Fruit fly (Drosophila melanogaster): ENCODE measurements around the gene Lint-O.
A peak's percentile ranks its signal among the peaks of the same experiment; 100 is the strongest.

The Lint-O gene

dm6 chrX:2743020-2743419 is 44.5 kb downstream of the Lint-O start (continued):
- TF ChIP-seq CG12659 (GFP tag; optimal IDR thresholded peaks at IDR 0.05): peak; percentile 86
- TF ChIP-seq CG2199 (GFP tag; IDR thresholded peaks at IDR 0.05): no peak
- peak; percentile 82 for TF ChIP-seq GATAe (GFP tag; conservative IDR thresholded peaks at IDR 0.05)
- no peak for TF ChIP-seq inv (GFP tag; IDR thresholded peaks at IDR 0.05; ENCODE audit: partially characterized antibody)
- TF ChIP-seq salm (tag; optimal IDR thresholded peaks at IDR 0.05): peak; percentile 4
- TF ChIP-seq rib (GFP tag; IDR thresholded peaks at IDR 0.05): peak; percentile 89
- peak; percentile 87 for TF ChIP-seq Meics (GFP tag; optimal IDR thresholded peaks at IDR 0.05)
- TF ChIP-seq CG14965 (GFP tag; optimal IDR thresholded peaks at IDR 0.05; ENCODE audit: borderline replicate concordance): no peak
- TF ChIP-seq Pdp1 (GFP tag; optimal IDR thresholded peaks at IDR 0.05): peak; percentile 77 to 82
- peak; percentile 94 for TF ChIP-seq CG14441 (GFP tag; IDR thresholded peaks at IDR 0.05)
- TF ChIP-seq hb (GFP tag; IDR thresholded peaks at IDR 0.05; ENCODE audit: partially characterized antibody): 0 out of 3 replicates have a peak, but pooled peaks have one; percentile 24
- no peak for TF ChIP-seq CG31365 (tag; optimal IDR thresholded peaks at IDR 0.05)
- no peak for TF ChIP-seq CG10565 (GFP tag; optimal IDR thresholded peaks at IDR 0.05)
- no peak for TF ChIP-seq CG15479 (GFP tag; optimal IDR thresholded peaks at IDR 0.05)
- TF ChIP-seq dimm (GFP tag; IDR thresholded peaks at IDR 0.05): peak; percentile 74
- peak; percentile 83 for TF ChIP-seq ERR (GFP tag; optimal IDR thresholded peaks at IDR 0.05)
- peak; percentile 72 for TF ChIP-seq schlank (tag; optimal IDR thresholded peaks at IDR 0.05)
- peak; percentile 85 for TF ChIP-seq Mrtf (GFP tag; IDR thresholded peaks at IDR 0.05)
- no peak for TF ChIP-seq CG17802 (tag; optimal IDR thresholded peaks at IDR 0.05)
- no peak for TF ChIP-seq CG10431 (GFP tag; optimal IDR thresholded peaks at IDR 0.05)
- TF ChIP-seq pum (GFP tag; optimal IDR thresholded peaks at IDR 0.05): peak; percentile 50
- TF ChIP-seq ham (GFP tag; IDR thresholded peaks at IDR 0.05): peak; percentile 75; the same call in 1 of the 2 replicates
- TF ChIP-seq vfl (GFP tag; optimal IDR thresholded peaks at IDR 0.05): peak; percentile 87
- TF ChIP-seq Asciz (GFP tag; optimal IDR thresholded peaks at IDR 0.05): peak; percentile 47
- peak; percentile 41 for TF ChIP-seq HmgD (GFP tag; optimal IDR thresholded peaks at IDR 0.05)
- TF ChIP-seq nmo (GFP tag; optimal IDR thresholded peaks at IDR 0.05): peak; percentile 62
- TF ChIP-seq CG12236 (GFP tag; optimal IDR thresholded peaks at IDR 0.05): peak; percentile 20
- no peak for TF ChIP-seq CG6765 (GFP tag; optimal IDR thresholded peaks at IDR 0.05)
- TF ChIP-seq al (GFP tag; IDR thresholded peaks at IDR 0.05): peak; percentile 86
- peak; percentile 52 for TF ChIP-seq phol (tag; optimal IDR thresholded peaks at IDR 0.05)
- peak; percentile 20 for TF ChIP-seq CG1603 (tag; optimal IDR thresholded peaks at IDR 0.05)

dm6 chrX:2743601-2744000 is 45.1 kb downstream of the Lint-O start:
- TF ChIP-seq Drgx (GFP tag; IDR thresholded peaks at IDR 0.05) (no peak), Trl (optimal IDR thresholded peaks at IDR 0.05) (peak; percentile 49 to 85), Trl (GFP tag; optimal IDR thresholded peaks at IDR 0.05) (no peak), tup (GFP tag; optimal IDR thresholded peaks at IDR 0.05) (no peak), CG16813 (GFP tag; IDR thresholded peaks at IDR 0.05; ENCODE audit: partially characterized antibody) (no peak), BEAF-32 (GFP tag; optimal IDR thresholded peaks at IDR 0.05) (no peak), CG15011 (GFP tag; optimal IDR thresholded peaks at IDR 0.05) (no peak), otp (GFP tag; IDR thresholded peaks at IDR 0.05) (no peak), crol (GFP tag; IDR thresholded peaks at IDR 0.05) (peak; percentile 72), cg (GFP tag; optimal IDR thresholded peaks at IDR 0.05) (peak; percentile 5), chinmo (GFP tag; IDR thresholded peaks at IDR 0.05; ENCODE audit: partially characterized antibody) (0 out of 4 replicates have a peak, but pooled peaks have one; percentile 51), GATAe (GFP tag; conservative IDR thresholded peaks at IDR 0.05) (peak; percentile 8; the same call in 1 of the 2 replicates)
